Worm (Caenorhabditis elegans) whole organism, L3 larva: ENCODE results near the gene M110.3.

Experiments
- ama-1 ChIP-seq: fragments of 150-350 bp; optimal IDR thresholded peaks from 2 replicates; lab custom pipeline; 2018
- ceh-9 ChIP-seq: sonication (generic microtip); optimal IDR thresholded peaks from 2 replicates; lab custom pipeline; 2018; ENCODE audit warnings: missing biosample characterization, missing genetic modification characterization
- egl-27 ChIP-seq: sonication (generic microtip); optimal IDR thresholded peaks from 4 replicates; lab custom pipeline; 2017; ENCODE audit warnings: missing biosample characterization, missing genetic modification reagents, missing genetic modification characterization
- elt-2 ChIP-seq: sonication (generic microtip); optimal IDR thresholded peaks from 2 replicates; lab custom pipeline; 2016; ENCODE audit warnings: missing genetic modification reagents, mild to moderate bottlenecking, missing genetic modification characterization, missing compliant biosample characterization
- jun-1 ChIP-seq: fragments of 150-350 bp; optimal IDR thresholded peaks from 2 replicates; lab custom pipeline; 2014; ENCODE audit warnings: missing biosample characterization, missing genetic modification reagents, missing genetic modification characterization
- lin-15B ChIP-seq: fragments of 150-350 bp; optimal IDR thresholded peaks from 2 replicates; lab custom pipeline; 2014; ENCODE audit warnings: missing biosample characterization, missing genetic modification characterization
- mml-1 ChIP-seq: fragments of 150-350 bp; sonication (generic microtip); optimal IDR thresholded peaks from 3 replicates; lab custom pipeline; 2014; ENCODE audit warnings: missing biosample characterization, missing genetic modification characterization
- nhr-12 ChIP-seq: fragments of 150-350 bp; optimal IDR thresholded peaks from 2 replicates; lab custom pipeline; 2014; ENCODE audit warnings: missing biosample characterization, missing genetic modification characterization
- nhr-23 ChIP-seq: fragments of 150-350 bp; optimal IDR thresholded peaks from 2 replicates; lab custom pipeline; 2014; ENCODE audit warnings: missing biosample characterization, missing genetic modification reagents, missing genetic modification characterization
- pqm-1 ChIP-seq: fragments of 150-350 bp; optimal IDR thresholded peaks from 2 replicates; lab custom pipeline; 2017; ENCODE audit warnings: missing biosample characterization, missing genetic modification characterization, inconsistent platforms
- sea-2 ChIP-seq: fragments of 150-350 bp; sonication (generic microtip); optimal IDR thresholded peaks from 4 replicates; lab custom pipeline; 2014; ENCODE audit warnings: missing biosample characterization, missing genetic modification reagents, missing genetic modification characterization
- unc-39 ChIP-seq: sonication (generic microtip); optimal IDR thresholded peaks from 4 replicates; lab custom pipeline; 2017; ENCODE audit warnings: missing biosample characterization, missing genetic modification characterization
- ztf-11 ChIP-seq: fragments of 150-350 bp; optimal IDR thresholded peaks from 2 replicates; lab custom pipeline; 2014; ENCODE audit warnings: missing biosample characterization, missing genetic modification characterization

- no peak for TF ChIP-seq ztf-11 (tag; lab: Kevin White, UChicago)
- no peak for TF ChIP-seq mml-1 (tag; lab: Kevin White, UChicago)
- no peak for TF ChIP-seq ama-1 (lab: Kevin White, UChicago)
- no peak for TF ChIP-seq sea-2 (GFP tag; lab: Kevin White, UChicago)
- no peak for TF ChIP-seq lin-15B
- TF ChIP-seq ceh-9 (tag; lab: Kevin White, UChicago): no peak
- no peak for TF ChIP-seq jun-1 (tag; lab: Kevin White, UChicago)
- no peak for TF ChIP-seq nhr-12 (tag; lab: Kevin White, UChicago)
- no peak for TF ChIP-seq egl-27 (tag; lab: Kevin White, UChicago)
- no peak for TF ChIP-seq unc-39 (tag; lab: Kevin White, UChicago)
- TF ChIP-seq elt-2 (tag; lab: Kevin White, UChicago): no peak
- TF ChIP-seq pqm-1 (tag; lab: Kevin White, UChicago): no peak
- no peak for TF ChIP-seq nhr-23 (tag; lab: Kevin White, UChicago)
Measured at ce11 chrII:8253160-8253793, 36.9 kb upstream of the M110.3 start, which contains the start of gene F35C11.5.
